Fruit fly (Drosophila melanogaster) whole organism, prepupa: ENCODE measurements around the gene ich.

ENCODE experiments used
- CG10631 ChIP-seq: fragments of 200-800 bp; sonication (Bioruptor generic); optimal IDR thresholded peaks from 2 replicates; lab custom pipeline; 2016; ENCODE audit warnings: missing biosample characterization, missing genetic modification characterization
- CG10669 ChIP-seq: fragments of 200-800 bp; sonication (Bioruptor generic); optimal IDR thresholded peaks from 3 replicates; lab custom pipeline; 2018; ENCODE audit warnings: missing biosample characterization, mild to moderate bottlenecking, missing genetic modification characterization, moderate library complexity
- CG11294 ChIP-seq: fragments of 200-800 bp; sonication (Bioruptor generic); IDR thresholded peaks from 2 replicates; pipeline ENCODE4 v1.3.6; 2022; ENCODE audit warnings: missing biosample characterization, missing genetic modification characterization
- CG11762 ChIP-seq: fragments of 200-800 bp; sonication (Bioruptor generic); optimal IDR thresholded peaks from 3 replicates; lab custom pipeline; 2016; ENCODE audit warnings: missing biosample characterization, missing genetic modification characterization; ENCODE audit not compliant: insufficient read depth
- CG11902 ChIP-seq: fragments of 200-800 bp; sonication (Bioruptor generic); optimal IDR thresholded peaks from 3 replicates; lab custom pipeline; 2016; ENCODE audit warnings: missing biosample characterization, missing genetic modification characterization
- CG3032 ChIP-seq: fragments of 200-800 bp; optimal IDR thresholded peaks from 2 replicates; lab custom pipeline; 2019; ENCODE audit warnings: missing biosample characterization, mild to moderate bottlenecking, missing genetic modification characterization, moderate library complexity
- CG31627 ChIP-seq: fragments of 200-800 bp; sonication (Bioruptor generic); optimal IDR thresholded peaks from 3 replicates; lab custom pipeline; 2016; ENCODE audit warnings: missing biosample characterization, missing genetic modification characterization
- CG32006 ChIP-seq: fragments of 200-800 bp; sonication (Bioruptor generic); optimal IDR thresholded peaks from 3 replicates; lab custom pipeline; 2017; ENCODE audit warnings: missing biosample characterization, mild to moderate bottlenecking, missing genetic modification characterization
- CG34406 ChIP-seq: fragments of 200-800 bp; sonication (Bioruptor generic); optimal IDR thresholded peaks from 3 replicates; lab custom pipeline; 2016; ENCODE audit warnings: missing biosample characterization, missing genetic modification characterization
- CG3919 ChIP-seq: fragments of 200-800 bp; sonication (Bioruptor generic); optimal IDR thresholded peaks from 3 replicates; lab custom pipeline; 2016; ENCODE audit warnings: missing biosample characterization, missing genetic modification characterization
- CG4318 ChIP-seq: fragments of 200-800 bp; sonication (Bioruptor generic); optimal IDR thresholded peaks from 3 replicates; lab custom pipeline; 2017; ENCODE audit warnings: missing biosample characterization, mild to moderate bottlenecking, missing genetic modification characterization
- CG6163 ChIP-seq: fragments of 200-800 bp; sonication (Bioruptor generic); IDR thresholded peaks from 3 replicates; pipeline ENCODE4 v1.3.6; 2022; ENCODE audit warnings: missing biosample characterization, missing genetic modification characterization
- CG6808 ChIP-seq: fragments of 200-800 bp; sonication (Bioruptor generic); optimal IDR thresholded peaks from 3 replicates; lab custom pipeline; 2017; ENCODE audit warnings: missing biosample characterization, missing genetic modification characterization, mild to moderate bottlenecking, moderate library complexity, missing genetic modification reagents
- CG6854 ChIP-seq: fragments of 200-800 bp; sonication (Bioruptor generic); optimal IDR thresholded peaks from 2 replicates; lab custom pipeline; 2017; ENCODE audit warnings: missing biosample characterization, mild to moderate bottlenecking, missing genetic modification characterization
- CG7368 ChIP-seq: fragments of 200-800 bp; sonication (Bioruptor generic); optimal IDR thresholded peaks from 3 replicates; lab custom pipeline; 2016; ENCODE audit warnings: missing biosample characterization, missing genetic modification characterization
- CG8119 ChIP-seq: fragments of 200-800 bp; sonication (Bioruptor generic); IDR thresholded peaks from 3 replicates; pipeline ENCODE4 v1.3.6; 2022; ENCODE audit warnings: missing biosample characterization, missing genetic modification characterization
- CG8319 ChIP-seq: fragments of 200-800 bp; sonication (Bioruptor generic); optimal IDR thresholded peaks from 3 replicates; lab custom pipeline; 2016; ENCODE audit warnings: missing biosample characterization, missing genetic modification characterization
- CG8632 ChIP-seq: fragments of 200-800 bp; sonication (Bioruptor generic); optimal IDR thresholded peaks from 3 replicates; lab custom pipeline; 2016; ENCODE audit warnings: missing biosample characterization, missing genetic modification characterization
- CG9139 ChIP-seq: fragments of 200-800 bp; sonication (Bioruptor generic); optimal IDR thresholded peaks from 3 replicates; lab custom pipeline; 2017; ENCODE audit warnings: missing biosample characterization, mild to moderate bottlenecking, missing genetic modification characterization
- Eip75B ChIP-seq: fragments of 200-800 bp; sonication (Bioruptor generic); optimal IDR thresholded peaks from 3 replicates; lab custom pipeline; 2016; ENCODE audit warnings: missing biosample characterization, missing genetic modification characterization
- Eip78C ChIP-seq: fragments of 200-800 bp; sonication (Bioruptor generic); peaks from one replicate; lab custom pipeline; 2016; ENCODE audit warnings: missing biosample characterization, missing genetic modification characterization
- Eip93F ChIP-seq: fragments of 200-800 bp; sonication (Bioruptor generic); optimal IDR thresholded peaks from 2 replicates; lab custom pipeline; 2016; ENCODE audit warnings: missing biosample characterization, mild to moderate bottlenecking, missing genetic modification characterization
- Ets21C ChIP-seq: fragments of 200-800 bp; sonication (Bioruptor generic); optimal IDR thresholded peaks from 3 replicates; lab custom pipeline; 2016; ENCODE audit warnings: missing biosample characterization, missing genetic modification characterization
- Gug ChIP-seq: fragments of 200-800 bp; sonication (Bioruptor generic); IDR thresholded peaks from 2 replicates; pipeline ENCODE4 v1.3.6; 2022; ENCODE audit warnings: missing biosample characterization, missing genetic modification characterization
- Hr38 ChIP-seq: sonication (Bioruptor generic); optimal IDR thresholded peaks from 2 replicates; lab custom pipeline; 2016; ENCODE audit warnings: missing biosample characterization, missing genetic modification characterization
- Lpt ChIP-seq: fragments of 200-800 bp; sonication (Bioruptor generic); optimal IDR thresholded peaks from 3 replicates; lab custom pipeline; 2016; ENCODE audit warnings: missing biosample characterization, missing genetic modification characterization
- Met ChIP-seq: fragments of 200-800 bp; sonication (Bioruptor generic); optimal IDR thresholded peaks from 3 replicates; lab custom pipeline; 2016; ENCODE audit warnings: missing biosample characterization, missing genetic modification characterization
- OdsH ChIP-seq: fragments of 200-800 bp; sonication (Bioruptor generic); optimal IDR thresholded peaks from 3 replicates; lab custom pipeline; 2016; ENCODE audit warnings: missing biosample characterization, missing genetic modification characterization
- Smox ChIP-seq: fragments of 200-800 bp; sonication (Bioruptor generic); optimal IDR thresholded peaks from 3 replicates; lab custom pipeline; 2016; ENCODE audit warnings: missing biosample characterization, missing genetic modification characterization
- Sox102F ChIP-seq: fragments of 200-800 bp; sonication (Bioruptor generic); optimal IDR thresholded peaks from 2 replicates; lab custom pipeline; 2016; ENCODE audit warnings: missing biosample characterization, mild to moderate bottlenecking, missing genetic modification characterization
- Sox15 ChIP-seq: fragments of 200-800 bp; sonication (Bioruptor generic); optimal IDR thresholded peaks from 3 replicates; lab custom pipeline; 2016; ENCODE audit warnings: missing biosample characterization, missing genetic modification characterization
- achi ChIP-seq: fragments of 200-800 bp; sonication (Bioruptor generic); optimal IDR thresholded peaks from 3 replicates; lab custom pipeline; 2016; ENCODE audit warnings: missing biosample characterization, missing genetic modification characterization
- acj6 ChIP-seq: fragments of 200-800 bp; sonication (Bioruptor generic); optimal IDR thresholded peaks from 3 replicates; lab custom pipeline; 2016; ENCODE audit warnings: missing biosample characterization, missing genetic modification characterization
- dac ChIP-seq: fragments of 200-800 bp; sonication (Bioruptor generic); optimal IDR thresholded peaks from 2 replicates; lab custom pipeline; 2017; ENCODE audit warnings: missing biosample characterization, mild to moderate bottlenecking, missing genetic modification characterization
- eg ChIP-seq: fragments of 200-800 bp; sonication (Bioruptor generic); IDR thresholded peaks from 3 replicates; pipeline ENCODE4 v1.3.6; 2022; ENCODE audit warnings: missing biosample characterization, missing genetic modification characterization
- esn ChIP-seq: fragments of 200-800 bp; sonication (Bioruptor generic); optimal IDR thresholded peaks from 2 replicates; lab custom pipeline; 2016; ENCODE audit warnings: missing biosample characterization, mild to moderate bottlenecking, missing genetic modification characterization, moderate library complexity
- fd59A ChIP-seq: fragments of 200-800 bp; sonication (Bioruptor generic); optimal IDR thresholded peaks from 2 replicates; lab custom pipeline; 2017; ENCODE audit warnings: missing biosample characterization, mild to moderate bottlenecking, missing genetic modification characterization, missing genetic modification reagents
- fd85E ChIP-seq: fragments of 200-800 bp; sonication (Bioruptor generic); optimal IDR thresholded peaks from 3 replicates; lab custom pipeline; 2016; ENCODE audit warnings: missing biosample characterization, missing genetic modification characterization
- fkh ChIP-seq: fragments of 200-800 bp; sonication (Bioruptor generic); optimal IDR thresholded peaks from 3 replicates; lab custom pipeline; 2017; ENCODE audit warnings: missing biosample characterization, mild to moderate bottlenecking, missing genetic modification characterization, moderate library complexity
- lz ChIP-seq: fragments of 200-800 bp; sonication (Bioruptor generic); optimal IDR thresholded peaks from 3 replicates; lab custom pipeline; 2016; ENCODE audit warnings: missing biosample characterization, missing genetic modification characterization
- net ChIP-seq: fragments of 200-800 bp; sonication (Bioruptor generic); optimal IDR thresholded peaks from 3 replicates; lab custom pipeline; 2016; ENCODE audit warnings: missing biosample characterization, missing genetic modification characterization
- pdm3 ChIP-seq: fragments of 200-800 bp; sonication (Bioruptor generic); optimal IDR thresholded peaks from 3 replicates; lab custom pipeline; 2016; ENCODE audit warnings: missing biosample characterization, missing genetic modification characterization
- salr ChIP-seq, 2 experiments: fragments of 200-800 bp; sonication (Bioruptor generic); optimal IDR thresholded peaks; 3 replicates each; lab custom pipeline; 2016 to 2018; ENCODE audit warnings: missing biosample characterization in 2 of 2, missing genetic modification characterization in 2 of 2, mild to moderate bottlenecking in 1 of 2
- svp ChIP-seq: fragments of 200-800 bp; sonication (Bioruptor generic); peaks from one replicate; lab custom pipeline; 2016; ENCODE audit warnings: missing biosample characterization, missing genetic modification characterization
- vri ChIP-seq: fragments of 200-800 bp; sonication (Bioruptor generic); optimal IDR thresholded peaks from 3 replicates; lab custom pipeline; 2016; ENCODE audit warnings: missing biosample characterization, mild to moderate bottlenecking, missing genetic modification characterization

Gene ich

dm6 chr3R:8945502-8946324 lies 17.1 kb downstream of the ich start (continued):
- TF ChIP-seq CG10631 = peak; percentile 90
- peak; percentile 91 for TF ChIP-seq Met
- TF ChIP-seq salr (GFP tag; optimal IDR thresholded peaks at IDR 0.05; lab: Kevin White, UChicago) = peak; percentile 20 to 89
- TF ChIP-seq CG8119 (GFP tag; lab: Robert Waterston, UW) = peak; percentile 96
- TF ChIP-seq CG6163 (GFP tag; lab: Robert Waterston, UW) = peak; percentile 83
- TF ChIP-seq CG8319 (GFP tag; lab: Kevin White, UChicago) = peak; percentile 55
- TF ChIP-seq Eip93F (GFP tag; lab: Kevin White, UChicago) = peak; percentile 81
- peak; percentile 43 for TF ChIP-seq fkh (GFP tag; lab: Kevin White, UChicago)
- peak; percentile 92 for TF ChIP-seq CG3919
- peak; percentile 84 for TF ChIP-seq lz (GFP tag; lab: Kevin White, UChicago)
- peak; percentile 93 for TF ChIP-seq Eip75B (GFP tag; lab: Kevin White, UChicago)
- peak; percentile 94 for TF ChIP-seq achi (GFP tag; lab: Kevin White, UChicago)
- peak; percentile 80 for TF ChIP-seq CG6854 (GFP tag; lab: Kevin White, UChicago)
- TF ChIP-seq CG3032 (tag; lab: Kevin White, UChicago) = peak; percentile 87
- TF ChIP-seq CG31627 (GFP tag; lab: Kevin White, UChicago) = peak; percentile 71
- TF ChIP-seq OdsH (GFP tag; lab: Kevin White, UChicago) = peak; percentile 90
- TF ChIP-seq Hr38 (GFP tag; lab: Kevin White, UChicago) = no peak
- peak; percentile 88 for TF ChIP-seq dac (GFP tag; lab: Kevin White, UChicago)
- TF ChIP-seq pdm3 (GFP tag; lab: Kevin White, UChicago) = peak; percentile 88
- TF ChIP-seq CG32006 (GFP tag; lab: Kevin White, UChicago) = peak; percentile 95
- peak; percentile 84 for TF ChIP-seq CG4318
- TF ChIP-seq CG8632 (GFP tag; lab: Kevin White, UChicago) = peak; percentile 93
- TF ChIP-seq CG6808 (GFP tag; lab: Kevin White, UChicago) = peak; percentile 91
- peak; percentile 93 for TF ChIP-seq esn (GFP tag; lab: Kevin White, UChicago)
- peak; percentile 77 for TF ChIP-seq Lpt (GFP tag; lab: Kevin White, UChicago)
- peak; percentile 86 for TF ChIP-seq CG9139 (GFP tag; lab: Kevin White, UChicago)

DNA sequence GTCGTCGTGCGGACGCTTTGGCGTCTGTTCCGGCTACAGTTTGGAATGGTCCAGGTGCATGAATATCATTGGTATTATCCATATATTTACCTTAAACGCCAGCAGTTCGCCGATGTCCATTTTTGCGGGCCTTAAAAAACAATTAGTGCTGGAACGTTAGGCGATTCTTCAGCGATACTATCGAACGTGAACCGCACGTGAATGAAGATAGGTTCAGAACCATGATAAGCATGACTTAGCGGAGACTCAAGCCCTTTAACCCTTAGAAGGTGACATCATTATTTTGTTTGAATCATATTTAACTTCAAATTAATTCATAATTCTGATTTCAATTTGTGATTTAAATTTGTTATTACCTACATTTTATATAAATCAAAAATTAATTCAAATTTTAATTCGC lies 18.0 kb downstream of the ich start, which contains the start of gene CG11964:
Gene CG11964 (minus strand): TSS at position 155 of the 400 bp plus-strand sequence.
- TF ChIP-seq Gug (GFP tag; lab: Robert Waterston, UW) (peak; percentile 8; the same call in 1 of the 2 replicates), Eip75B (GFP tag; lab: Kevin White, UChicago) (peak; percentile 37), CG8319 (GFP tag; lab: Kevin White, UChicago) (no peak), net (no peak), fd85E (GFP tag; lab: Kevin White, UChicago) (no peak), Eip78C (GFP tag; lab: Kevin White, UChicago) (peak; percentile 39), lz (GFP tag; lab: Kevin White, UChicago) (peak; percentile 58), Smox (GFP tag; lab: Kevin White, UChicago) (no peak), CG32006 (GFP tag; lab: Kevin White, UChicago) (no peak), Sox15 (GFP tag; lab: Kevin White, UChicago) (no peak), CG4318 (no peak), CG34406 (GFP tag; lab: Kevin White, UChicago) (no peak), CG3919 (peak; percentile 22), pdm3 (GFP tag; lab: Kevin White, UChicago) (peak; percentile 48), OdsH (GFP tag; lab: Kevin White, UChicago) (peak; percentile 20), achi (GFP tag; lab: Kevin White, UChicago) (no peak), CG10631 (no peak), CG11902 (GFP tag; lab: Kevin White, UChicago) (no peak), eg (GFP tag; lab: Robert Waterston, UW) (peak; percentile 11; the same call in 1 of the 3 replicates), CG6808 (GFP tag; lab: Kevin White, UChicago) (no peak), CG10669 (no peak), CG8119 (GFP tag; lab: Robert Waterston, UW) (no peak), CG31627 (GFP tag; lab: Kevin White, UChicago) (peak; percentile 53), dac (GFP tag; lab: Kevin White, UChicago) (no peak), Lpt (GFP tag; lab: Kevin White, UChicago) (no peak), fd59A (GFP tag; lab: Kevin White, UChicago) (no peak), acj6 (GFP tag; lab: Kevin White, UChicago) (peak; percentile 25), CG9139 (GFP tag; lab: Kevin White, UChicago) (no peak), CG7368 (no peak), svp (GFP tag; lab: Kevin White, UChicago) (peak; percentile 44), CG8632 (GFP tag; lab: Kevin White, UChicago) (no peak), CG11762 (GFP tag; lab: Kevin White, UChicago) (no peak), vri (peak; percentile 5), Met (peak; percentile 30), Hr38 (GFP tag; lab: Kevin White, UChicago) (no peak), Ets21C (GFP tag; lab: Kevin White, UChicago) (peak; percentile 30), Sox102F (GFP tag; lab: Kevin White, UChicago) (no peak), CG3032 (tag; lab: Kevin White, UChicago) (peak; percentile 47), CG11294 (GFP tag; lab: Robert Waterston, UW) (no peak)
